Fruit fly (Drosophila melanogaster): Measurements from ENCODE around the gene CG11983.

Gene CG11983

dm6 chr3R:8981209-8981996 lies 26.7 kb upstream of the CG11983 start (continued):
- TF ChIP-seq vfl (GFP tag; optimal IDR thresholded peaks at IDR 0.05) (no peak), CG13424 (tag; optimal IDR thresholded peaks at IDR 0.05) (no peak), dmrt11E (tag; optimal IDR thresholded peaks at IDR 0.05) (no peak), Nf-YB (GFP tag; optimal IDR thresholded peaks at IDR 0.05) (no peak), grau (tag; optimal IDR thresholded peaks at IDR 0.05) (no peak), hth (optimal IDR thresholded peaks at IDR 0.05) (no peak), CG4707 (GFP tag; optimal IDR thresholded peaks at IDR 0.05) (no peak), CG31441 (GFP tag; IDR thresholded peaks at IDR 0.05) (no peak), CG3995 (GFP tag; optimal IDR thresholded peaks at IDR 0.05) (no peak), CG10543 (GFP tag; optimal IDR thresholded peaks at IDR 0.05) (no peak), zfh2 (GFP tag; optimal IDR thresholded peaks at IDR 0.05) (no peak), Dbx (GFP tag; IDR thresholded peaks at IDR 0.05) (no peak), CG3726 (GFP tag; IDR thresholded peaks at IDR 0.05) (no peak), gsb-n (tag; optimal IDR thresholded peaks at IDR 0.05) (no peak), HmgD (GFP tag; optimal IDR thresholded peaks at IDR 0.05) (no peak), scrt (GFP tag; optimal IDR thresholded peaks at IDR 0.05) (no peak)

dm6 chr3R:8984141-8984540 lies 24.0 kb upstream of the CG11983 start, which contains the start of gene RagA-B:
Gene RagA-B (minus strand): TSS chr3R:8984315.
- TF ChIP-seq CG2678 (tag; optimal IDR thresholded peaks at IDR 0.05) (no peak), CG9437 (GFP tag; optimal IDR thresholded peaks at IDR 0.05) (peak; percentile 16), repo (GFP tag; optimal IDR thresholded peaks at IDR 0.05) (no peak), MESR4 (GFP tag; optimal IDR thresholded peaks at IDR 0.05) (peak; percentile 65), CG15514 (GFP tag; optimal IDR thresholded peaks at IDR 0.05) (peak; percentile 84), pzg (GFP tag; optimal IDR thresholded peaks at IDR 0.05) (peak; percentile 5), NfI (GFP tag; optimal IDR thresholded peaks at IDR 0.05) (no peak), H2.0 (GFP tag; IDR thresholded peaks at IDR 0.05) (no peak), ara (GFP tag; IDR thresholded peaks at IDR 0.05) (no peak), slbo (GFP tag; IDR thresholded peaks at IDR 0.05) (no peak), Dref (GFP tag; IDR thresholded peaks at IDR 0.05) (peak; percentile 60), unc-4 (GFP tag; IDR thresholded peaks at IDR 0.05; ENCODE audit: partially characterized antibody) (0 out of 2 replicates have a peak, but pooled peaks have one; percentile 11), Fer3 (tag; optimal IDR thresholded peaks at IDR 0.05) (no peak), CTCF (GFP tag; optimal IDR thresholded peaks at IDR 0.05) (no peak), Dll (GFP tag; IDR thresholded peaks at IDR 0.05; ENCODE audit: partially characterized antibody) (0 out of 4 replicates have a peak, but pooled peaks have one; percentile 54), CG2116 (GFP tag; optimal IDR thresholded peaks at IDR 0.05) (peak; percentile 62), Opbp (GFP tag; IDR thresholded peaks at IDR 0.05; ENCODE audit: partially characterized antibody) (0 out of 3 replicates have a peak, but pooled peaks have one; percentile 31), MBD-R2 (GFP tag; IDR thresholded peaks at IDR 0.05) (peak; percentile 37; the same call in 1 of the 2 replicates)

- TF ChIP-seq sd (tag; optimal IDR thresholded peaks at IDR 0.05): no peak
- TF ChIP-seq CG11695 (GFP tag; IDR thresholded peaks at IDR 0.05): no peak
- TF ChIP-seq gt (GFP tag; IDR thresholded peaks at IDR 0.05): no peak
- no peak for TF ChIP-seq ken (GFP tag; IDR thresholded peaks at IDR 0.05)
- no peak for TF ChIP-seq CG4854 (GFP tag; optimal IDR thresholded peaks at IDR 0.05)
- TF ChIP-seq eyg (GFP tag; optimal IDR thresholded peaks at IDR 0.05): peak; percentile 25
- TF ChIP-seq az2 (GFP tag; optimal IDR thresholded peaks at IDR 0.05): no peak
- TF ChIP-seq nau (GFP tag; optimal IDR thresholded peaks at IDR 0.05): no peak
- TF ChIP-seq CG18599 (GFP tag; optimal IDR thresholded peaks at IDR 0.05): no peak
- peak; percentile 78 for TF ChIP-seq BEAF-32 (GFP tag; optimal IDR thresholded peaks at IDR 0.05)
- TF ChIP-seq CG5245 (GFP tag; optimal IDR thresholded peaks at IDR 0.05): no peak
- no peak for TF ChIP-seq D (optimal IDR thresholded peaks at IDR 0.05)
- no peak for TF ChIP-seq D (GFP tag; optimal IDR thresholded peaks at IDR 0.05)
- TF ChIP-seq CG13287 (GFP tag; IDR thresholded peaks at IDR 0.05; ENCODE audit: partially characterized antibody): peak; percentile 63
- TF ChIP-seq scrt (GFP tag; optimal IDR thresholded peaks at IDR 0.05): no peak
- TF ChIP-seq Ets65A (GFP tag): peak; percentile 88
These were observed 23.5 kb upstream of the CG11983 start, which contains the start of gene CG11970 for dm6 chr3R:8984602-8985074. Gene CG11970 (plus strand): TSS chr3R:8984718.

All from whole organism, embryonic.